Worm (Caenorhabditis elegans): Measurements from ENCODE around the gene str-182.

- TF ChIP-seq him-1 (tag; optimal IDR thresholded peaks at IDR 0.05), result no peak
- TF ChIP-seq W03F9.2 (tag; optimal IDR thresholded peaks at IDR 0.05), result no peak
- no peak for TF ChIP-seq dao-5 (tag; optimal IDR thresholded peaks at IDR 0.05)
Measured at ce11 chrV:10248255-10248979, 15.2 kb upstream of the str-182 start, which contains the start of gene akt-1.

Data from whole organism, L4/young adult.